Worm (Caenorhabditis elegans) whole organism, L4 larva: ENCODE measurements around the gene lelo-1.

Source experiments
- ZK546.5 ChIP-seq, 2 experiments: sonication (generic microtip); optimal IDR thresholded peaks; 2 replicates each; lab custom pipeline; 2017; ENCODE audit warnings: missing biosample characterization in 2 of 2, missing genetic modification characterization in 2 of 2
- fos-1 ChIP-seq: fragments of 150-350 bp; optimal IDR thresholded peaks from 2 replicates; lab custom pipeline; 2014; ENCODE audit warnings: missing biosample characterization, missing genetic modification characterization
- lim-7 ChIP-seq: fragments of 200-800 bp; sonication (Bioruptor generic); IDR thresholded peaks from 2 replicates; pipeline ENCODE4 v1.3.6; 2022; ENCODE audit warnings: missing genetic modification characterization, missing compliant biosample characterization
- lin-1 ChIP-seq: fragments of 200-800 bp; sonication (Bioruptor generic); IDR thresholded peaks from 2 replicates; pipeline ENCODE4 v1.3.6; 2022; ENCODE audit warnings: missing genetic modification reagents, missing genetic modification characterization, missing compliant biosample characterization
- lsy-2 ChIP-seq, 2 experiments: fragments of 150-350 bp in 1 of 2; sonication (generic microtip) in 1 of 2; optimal IDR thresholded peaks; 2 replicates each; lab custom pipeline; 2014 to 2017; ENCODE audit warnings: missing biosample characterization in 2 of 2, missing genetic modification characterization in 2 of 2
- nhr-6 ChIP-seq: fragments of 150-350 bp; optimal IDR thresholded peaks from 2 replicates; lab custom pipeline; 2014; ENCODE audit warnings: missing biosample characterization, missing genetic modification characterization
- php-3 ChIP-seq: fragments of 200-800 bp; sonication (Bioruptor generic); IDR thresholded peaks from 2 replicates; pipeline ENCODE4 v1.3.6; 2022; ENCODE audit warnings: missing genetic modification reagents, missing genetic modification characterization, missing compliant biosample characterization
- snpc-4 ChIP-seq: fragments of 150-350 bp; optimal IDR thresholded peaks from 2 replicates; lab custom pipeline; 2014; ENCODE audit warnings: missing biosample characterization, missing genetic modification characterization
- ztf-11 ChIP-seq: fragments of 150-350 bp; optimal IDR thresholded peaks from 2 replicates; lab custom pipeline; 2014; ENCODE audit warnings: missing biosample characterization, missing genetic modification characterization

ce11 chrII:6290047-6290582, 44.0 kb downstream of the lelo-1 start, which contains the start of gene upb-1:
- TF ChIP-seq lsy-2 (tag; optimal IDR thresholded peaks at IDR 0.05; lab: Kevin White, UChicago) (no peak), ztf-11 (tag; lab: Kevin White, UChicago) (no peak), nhr-6 (tag; lab: Kevin White, UChicago) (no peak), ZK546.5 (tag; optimal IDR thresholded peaks at IDR 0.05; lab: Kevin White, UChicago) (no peak), php-3 (GFP tag; lab: Robert Waterston, UW) (no peak), lim-7 (GFP tag; lab: Robert Waterston, UW) (no peak), fos-1 (tag; lab: Kevin White, UChicago) (no peak), lin-1 (GFP tag; lab: Robert Waterston, UW) (no peak), snpc-4 (tag; lab: Kevin White, UChicago) (no peak)
